Worm (Caenorhabditis elegans) whole organism, L4 larva: ENCODE data around the gene C33F10.8.

ENCODE experiments used
- F26F4.8 ChIP-seq: fragments of 200-800 bp; sonication (Bioruptor generic); conservative IDR thresholded peaks from 2 replicates; pipeline ENCODE4 v1.3.6; 2022; ENCODE audit warnings: missing genetic modification characterization, missing compliant biosample characterization
- F37D6.2 ChIP-seq: sonication (generic microtip); optimal IDR thresholded peaks from 2 replicates; lab custom pipeline; 2016; ENCODE audit warnings: mild to moderate bottlenecking, missing genetic modification characterization, missing compliant biosample characterization
- F49E8.2 ChIP-seq: sonication (generic microtip); optimal IDR thresholded peaks from 2 replicates; lab custom pipeline; 2016; ENCODE audit warnings: missing compliant biosample characterization, mild to moderate bottlenecking, missing genetic modification characterization, borderline replicate concordance
- R02D3.7 ChIP-seq: fragments of 150-350 bp; sonication (generic microtip); optimal IDR thresholded peaks from 3 replicates; lab custom pipeline; 2014; ENCODE audit warnings: missing biosample characterization, missing genetic modification characterization
- Y105C5A.15 ChIP-seq: fragments of 200-800 bp; sonication (Bioruptor generic); IDR thresholded peaks from 2 replicates; pipeline ENCODE4 v1.3.6; 2022; ENCODE audit warnings: missing genetic modification characterization, missing compliant biosample characterization
- Y48G9A.11 ChIP-seq: fragments of 200-800 bp; sonication (Bioruptor generic); IDR thresholded peaks from 2 replicates; pipeline ENCODE4 v1.3.6; 2022; ENCODE audit warnings: missing genetic modification reagents, missing genetic modification characterization, missing compliant biosample characterization
- ZK337.2 ChIP-seq: fragments of 200-800 bp; sonication (Bioruptor generic); IDR thresholded peaks from 2 replicates; pipeline ENCODE4 v1.3.6; 2022; ENCODE audit warnings: missing genetic modification reagents, missing genetic modification characterization, missing compliant biosample characterization
- aha-1 ChIP-seq: fragments of 150-350 bp; peaks from one replicate; lab custom pipeline; 2014; ENCODE audit warnings: missing biosample characterization, missing genetic modification characterization
- arid-1 ChIP-seq: fragments of 200-800 bp; sonication (Bioruptor generic); conservative IDR thresholded peaks from 2 replicates; pipeline ENCODE4 v1.3.6; 2022; ENCODE audit warnings: missing genetic modification reagents, missing genetic modification characterization, missing compliant biosample characterization
- ceh-20 ChIP-seq: fragments of 200-800 bp; sonication (Bioruptor generic); IDR thresholded peaks from 2 replicates; pipeline ENCODE4 v1.3.6; 2022; ENCODE audit warnings: missing genetic modification reagents, missing genetic modification characterization, missing compliant biosample characterization
- ceh-28 ChIP-seq: fragments of 150-350 bp; optimal IDR thresholded peaks from 2 replicates; lab custom pipeline; 2014; ENCODE audit warnings: missing biosample characterization, missing genetic modification reagents, missing genetic modification characterization
- ceh-44 ChIP-seq: fragments of 200-800 bp; sonication (Bioruptor generic); IDR thresholded peaks from 2 replicates; pipeline ENCODE4 v1.3.6; 2022; ENCODE audit warnings: missing genetic modification reagents, missing genetic modification characterization, missing compliant biosample characterization
- ceh-62 ChIP-seq: sonication (generic microtip); optimal IDR thresholded peaks from 2 replicates; lab custom pipeline; 2017; ENCODE audit warnings: missing biosample characterization, missing genetic modification characterization
- ces-1 ChIP-seq: fragments of 150-350 bp; sonication (generic microtip); optimal IDR thresholded peaks from 4 replicates; lab custom pipeline; 2014; ENCODE audit warnings: missing biosample characterization, missing genetic modification reagents, missing genetic modification characterization
- cey-2 ChIP-seq: sonication (generic microtip); optimal IDR thresholded peaks from 3 replicates; lab custom pipeline; 2017; ENCODE audit warnings: missing genetic modification characterization, mild to moderate bottlenecking, missing compliant biosample characterization, antibody characterized with exemption, borderline replicate concordance; ENCODE audit not compliant: insufficient read depth
- daf-16 ChIP-seq, 3 experiments: sonication (generic microtip); optimal IDR thresholded peaks; 2 replicates each; lab custom pipeline; 2016 to 2017; ENCODE audit warnings: missing genetic modification characterization in 3 of 3, missing genetic modification reagents in 3 of 3, mild to moderate bottlenecking in 2 of 3, missing compliant biosample characterization in 2 of 3, missing biosample characterization in 1 of 3, moderate library complexity in 1 of 3
- daf-19 ChIP-seq: fragments of 200-800 bp; sonication (Bioruptor generic); conservative IDR thresholded peaks from 2 replicates; pipeline ENCODE4 v1.3.6; 2022; ENCODE audit warnings: missing genetic modification characterization, missing compliant biosample characterization
- dmd-6 ChIP-seq: fragments of 200-800 bp; sonication (Bioruptor generic); IDR thresholded peaks from 2 replicates; pipeline ENCODE4 v1.3.6; 2022; ENCODE audit warnings: missing genetic modification reagents, missing genetic modification characterization, missing compliant biosample characterization
- dmd-9 ChIP-seq: fragments of 200-800 bp; sonication (Bioruptor generic); IDR thresholded peaks from 2 replicates; pipeline ENCODE4 v1.3.6; 2022; ENCODE audit warnings: missing genetic modification reagents, missing genetic modification characterization, missing compliant biosample characterization
- dpl-1 ChIP-seq: fragments of 150-350 bp; optimal IDR thresholded peaks from 2 replicates; lab custom pipeline; 2014; ENCODE audit warnings: missing biosample characterization, missing genetic modification reagents, missing genetic modification characterization
- duxl-1 ChIP-seq: sonication (generic microtip); optimal IDR thresholded peaks from 2 replicates; lab custom pipeline; 2016; ENCODE audit warnings: mild to moderate bottlenecking, missing genetic modification characterization, moderate library complexity, missing compliant biosample characterization; ENCODE audit not compliant: poor library complexity
- egl-27 ChIP-seq: sonication (generic microtip); optimal IDR thresholded peaks from 3 replicates; lab custom pipeline; 2017; ENCODE audit warnings: missing biosample characterization, missing genetic modification reagents, missing genetic modification characterization
- gei-8 ChIP-seq: fragments of 200-800 bp; sonication (Bioruptor generic); optimal IDR thresholded peaks from 2 replicates; lab custom pipeline; 2018; ENCODE audit warnings: mild to moderate bottlenecking, missing genetic modification characterization, missing compliant biosample characterization
- hif-1 ChIP-seq, 2 experiments: sonication (generic microtip); optimal IDR thresholded peaks; 2 replicates each; lab custom pipeline; 2016 to 2017; ENCODE audit warnings: missing compliant biosample characterization in 2 of 2, missing genetic modification characterization in 2 of 2, missing genetic modification reagents in 2 of 2, missing genotype in 2 of 2, mild to moderate bottlenecking in 1 of 2
- hlh-11 ChIP-seq: fragments of 200-800 bp; sonication (Bioruptor generic); optimal IDR thresholded peaks from 2 replicates; lab custom pipeline; 2018; ENCODE audit warnings: mild to moderate bottlenecking, missing genetic modification characterization, missing compliant biosample characterization
- jun-1 ChIP-seq: fragments of 150-350 bp; optimal IDR thresholded peaks from 2 replicates; lab custom pipeline; 2014; ENCODE audit warnings: missing biosample characterization, missing genetic modification reagents, missing genetic modification characterization
- lin-13 ChIP-seq: fragments of 150-350 bp; optimal IDR thresholded peaks from 2 replicates; lab custom pipeline; 2014; ENCODE audit warnings: missing biosample characterization, missing genetic modification reagents, missing genetic modification characterization
- lin-38 ChIP-seq: fragments of 200-800 bp; sonication (Bioruptor generic); IDR thresholded peaks from 2 replicates; pipeline ENCODE4 v1.3.6; 2022; ENCODE audit warnings: missing genetic modification reagents, missing genetic modification characterization, missing compliant biosample characterization
- lin-39 ChIP-seq: fragments of 150-350 bp; optimal IDR thresholded peaks from 2 replicates; lab custom pipeline; 2014; ENCODE audit warnings: missing biosample characterization, missing genetic modification reagents, missing genetic modification characterization
- madf-9 ChIP-seq: fragments of 200-800 bp; sonication (Bioruptor generic); conservative IDR thresholded peaks from 2 replicates; pipeline ENCODE4 v1.3.6; 2022; ENCODE audit warnings: missing genetic modification reagents, missing genetic modification characterization, missing compliant biosample characterization
- mes-2 ChIP-seq: sonication (generic microtip); optimal IDR thresholded peaks from 2 replicates; lab custom pipeline; 2016; ENCODE audit warnings: missing genotype, mild to moderate bottlenecking, missing genetic modification characterization, missing compliant biosample characterization; ENCODE audit not compliant: poor library complexity, severe bottlenecking
- nhr-10 ChIP-seq: fragments of 150-350 bp; optimal IDR thresholded peaks from 2 replicates; lab custom pipeline; 2014; ENCODE audit warnings: missing biosample characterization, missing genetic modification characterization
- nhr-102 ChIP-seq: sonication (generic microtip); optimal IDR thresholded peaks from 2 replicates; lab custom pipeline; 2016; ENCODE audit warnings: mild to moderate bottlenecking, missing genetic modification characterization, moderate library complexity, missing compliant biosample characterization
- nhr-48 ChIP-seq: sonication (generic microtip); optimal IDR thresholded peaks from 2 replicates; lab custom pipeline; 2016; ENCODE audit warnings: mild to moderate bottlenecking, missing genetic modification characterization, missing compliant biosample characterization
- nhr-6 ChIP-seq: fragments of 150-350 bp; optimal IDR thresholded peaks from 2 replicates; lab custom pipeline; 2014; ENCODE audit warnings: missing biosample characterization, missing genetic modification characterization
- pha-4 ChIP-seq, 2 experiments: fragments of 150-350 bp in 1 of 2; fragments of 200-800 bp in 1 of 2; sonication (Bioruptor generic) in 1 of 2; IDR thresholded peaks in 1 of 2; optimal IDR thresholded peaks in 1 of 2; 2 replicates each; pipeline versions ENCODE4 v1.3.6 to Lab custom; 2014 to 2022; ENCODE audit warnings: missing genetic modification characterization in 2 of 2, missing genetic modification reagents in 2 of 2, missing biosample characterization in 1 of 2, missing compliant biosample characterization in 1 of 2
- pqm-1 ChIP-seq: sonication (generic microtip); optimal IDR thresholded peaks from 2 replicates; lab custom pipeline; 2017; ENCODE audit warnings: missing biosample characterization, missing genetic modification characterization
- rbr-2 ChIP-seq: sonication (generic microtip); optimal IDR thresholded peaks from 2 replicates; lab custom pipeline; 2016; ENCODE audit warnings: missing genotype, missing genetic modification characterization, missing compliant biosample characterization
- set-16 ChIP-seq: fragments of 200-800 bp; sonication (Bioruptor generic); IDR thresholded peaks from 2 replicates; pipeline ENCODE4 v1.3.6; 2022; ENCODE audit warnings: missing genetic modification reagents, missing genetic modification characterization, missing compliant biosample characterization
- skn-1 ChIP-seq: fragments of 150-350 bp; optimal IDR thresholded peaks from 2 replicates; lab custom pipeline; 2014; ENCODE audit warnings: missing biosample characterization, missing genetic modification characterization
- snpc-4 ChIP-seq: fragments of 150-350 bp; optimal IDR thresholded peaks from 2 replicates; lab custom pipeline; 2014; ENCODE audit warnings: missing biosample characterization, missing genetic modification characterization
- spr-1 ChIP-seq: sonication (generic microtip); optimal IDR thresholded peaks from 2 replicates; lab custom pipeline; 2016; ENCODE audit warnings: mild to moderate bottlenecking, missing genetic modification characterization, missing compliant biosample characterization
- spr-3 ChIP-seq: fragments of 200-800 bp; sonication (Bioruptor generic); optimal IDR thresholded peaks from 2 replicates; lab custom pipeline; 2018; ENCODE audit warnings: mild to moderate bottlenecking, missing genetic modification characterization, missing compliant biosample characterization
- unc-130 ChIP-seq: sonication (generic microtip); optimal IDR thresholded peaks from 2 replicates; lab custom pipeline; 2016; ENCODE audit warnings: missing genetic modification reagents, missing genetic modification characterization, missing compliant biosample characterization
- vab-7 ChIP-seq: fragments of 200-800 bp; sonication (Bioruptor generic); IDR thresholded peaks from 2 replicates; pipeline ENCODE4 v1.3.6; 2022; ENCODE audit warnings: missing genetic modification reagents, missing genetic modification characterization, missing compliant biosample characterization
- zfp-2 ChIP-seq: sonication (generic microtip); optimal IDR thresholded peaks from 2 replicates; lab custom pipeline; 2016; ENCODE audit warnings: mild to moderate bottlenecking, missing genetic modification characterization, missing compliant biosample characterization
- zip-11 ChIP-seq: fragments of 200-800 bp; sonication (Bioruptor generic); IDR thresholded peaks from 2 replicates; pipeline ENCODE4 v1.3.6; 2022; ENCODE audit warnings: missing genetic modification characterization, missing compliant biosample characterization
- ztf-7 ChIP-seq: fragments of 150-350 bp; optimal IDR thresholded peaks from 2 replicates; lab custom pipeline; 2014; ENCODE audit warnings: missing biosample characterization, missing genetic modification characterization

Gene C33F10.8

DNA sequence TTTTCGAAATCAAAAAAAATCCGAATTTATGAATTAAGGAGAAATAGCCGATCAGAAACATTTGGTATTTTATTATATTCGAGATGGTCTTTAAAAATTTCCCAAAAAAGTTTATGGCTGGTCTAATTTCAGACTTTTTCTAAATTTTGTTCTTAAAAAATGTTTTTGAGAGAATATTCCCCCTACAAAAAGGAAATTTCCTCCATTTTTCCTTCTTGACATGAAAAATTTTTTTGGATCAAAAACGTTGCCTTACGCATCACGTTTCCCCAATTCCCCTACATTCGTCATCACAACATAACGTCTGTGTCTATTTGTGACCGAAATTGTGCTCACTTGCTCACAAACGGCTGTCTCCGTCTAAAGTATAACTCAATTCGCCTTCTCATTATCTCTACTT lies 31.7 kb downstream of the C33F10.8 start:
- TF ChIP-seq unc-130 (GFP tag; lab: Kevin White, UChicago) (no peak), aha-1 (tag; lab: Kevin White, UChicago) (peak; percentile 95), ceh-20 (no peak)

- peak; percentile 98 for TF ChIP-seq mes-2 (tag; lab: Kevin White, UChicago)
- TF ChIP-seq lin-39 (tag; lab: Kevin White, UChicago) = no peak
- TF ChIP-seq nhr-10 = no peak
- no peak for TF ChIP-seq set-16
- TF ChIP-seq madf-9 (GFP tag; lab: Robert Waterston, UW) = peak; percentile 76
- peak; percentile 63 for TF ChIP-seq spr-1 (tag; lab: Kevin White, UChicago)
- no peak for TF ChIP-seq ceh-28 (tag; lab: Kevin White, UChicago)
- TF ChIP-seq dmd-6 = peak; percentile 59
- peak; percentile 38 for TF ChIP-seq aha-1 (tag; lab: Kevin White, UChicago)
- peak; percentile 92 for TF ChIP-seq dpl-1
- TF ChIP-seq spr-3 (GFP tag; lab: Kevin White, UChicago) = no peak
- TF ChIP-seq vab-7 (GFP tag; lab: Robert Waterston, UW) = 0 out of 2 replicates have a peak, but pooled peaks have one; percentile 9
- TF ChIP-seq F37D6.2 (tag; lab: Kevin White, UChicago) = no peak
- TF ChIP-seq dmd-9 = peak; percentile 90
- no peak for TF ChIP-seq egl-27 (tag; lab: Kevin White, UChicago)
- TF ChIP-seq ceh-62 = no peak
- no peak for TF ChIP-seq ztf-7
- peak; percentile 91 for TF ChIP-seq ZK337.2 (GFP tag; lab: Robert Waterston, UW)
- TF ChIP-seq Y48G9A.11 (GFP tag; lab: Robert Waterston, UW) = peak; percentile 91
- peak; percentile 68 for TF ChIP-seq lin-38
- TF ChIP-seq unc-130 (GFP tag; lab: Kevin White, UChicago) = peak; percentile 90
- TF ChIP-seq nhr-102 = peak; percentile 36
- no peak for TF ChIP-seq F26F4.8 (GFP tag; lab: Robert Waterston, UW)
- TF ChIP-seq nhr-48 (tag; lab: Kevin White, UChicago) = no peak
- peak; percentile 6 for TF ChIP-seq rbr-2 (tag; lab: Kevin White, UChicago)
- peak; percentile 30 for TF ChIP-seq nhr-6 (tag; lab: Kevin White, UChicago)
- peak; percentile 48; the same call in 1 of the 2 replicates for TF ChIP-seq ceh-44 (GFP tag; lab: Robert Waterston, UW)
- no peak for TF ChIP-seq pqm-1 (tag; lab: Kevin White, UChicago)
- TF ChIP-seq zfp-2 = no peak
- TF ChIP-seq F49E8.2 = peak; percentile 33
- TF ChIP-seq snpc-4 = no peak
- TF ChIP-seq duxl-1 (tag; lab: Kevin White, UChicago) = peak; percentile 42
- no peak for TF ChIP-seq lin-13 (GFP tag; lab: Kevin White, UChicago)
- peak in 1 of 2 experiments; percentile 87 for TF ChIP-seq hif-1 (tag; optimal IDR thresholded peaks at IDR 0.05; lab: Kevin White, UChicago)
- TF ChIP-seq, all 104 proteins: peak for 19
Measured at ce11 chrII:4791272-4791671, 33.8 kb downstream of the C33F10.8 start, which contains the start of gene F26G1.1. TSS of gene F26G1.1 (plus strand) at chrII:4791618.

- no peak for TF ChIP-seq ces-1
- TF ChIP-seq R02D3.7 = no peak
- TF ChIP-seq dpl-1 = no peak
- TF ChIP-seq dmd-6 = no peak
- no peak for TF ChIP-seq nhr-6 (tag; lab: Kevin White, UChicago)
- TF ChIP-seq spr-1 (tag; lab: Kevin White, UChicago) = peak; percentile 88
- no peak for TF ChIP-seq zip-11 (GFP tag; lab: Robert Waterston, UW)
- TF ChIP-seq gei-8 = no peak
- TF ChIP-seq daf-16 (GFP tag; optimal IDR thresholded peaks at IDR 0.05; lab: Kevin White, UChicago) = no peak
- TF ChIP-seq daf-16 (tag; optimal IDR thresholded peaks at IDR 0.05; lab: Kevin White, UChicago) = no peak
- no peak for TF ChIP-seq arid-1 (GFP tag; lab: Robert Waterston, UW)
- TF ChIP-seq hlh-11 (tag; lab: Kevin White, UChicago) = no peak
- no peak for TF ChIP-seq pha-4 (GFP tag; IDR thresholded peaks at IDR 0.05; lab: Robert Waterston, UW)
- no peak for TF ChIP-seq pha-4 (tag; optimal IDR thresholded peaks at IDR 0.05; lab: Kevin White, UChicago)
- TF ChIP-seq skn-1 (tag; lab: Kevin White, UChicago) = no peak
- TF ChIP-seq daf-19 (GFP tag; lab: Robert Waterston, UW) = no peak
- no peak for TF ChIP-seq Y105C5A.15 (GFP tag; lab: Robert Waterston, UW)
- no peak for TF ChIP-seq lin-13 (GFP tag; lab: Kevin White, UChicago)
- no peak for TF ChIP-seq lin-38
- TF ChIP-seq jun-1 (tag; lab: Kevin White, UChicago) = no peak
- no peak for TF ChIP-seq cey-2 (tag; lab: Kevin White, UChicago)
Measured at ce11 chrII:4790687-4791086, 34.3 kb downstream of the C33F10.8 start.
